Worm (Caenorhabditis elegans): ENCODE measurements around the gene gst-35.

DNA sequence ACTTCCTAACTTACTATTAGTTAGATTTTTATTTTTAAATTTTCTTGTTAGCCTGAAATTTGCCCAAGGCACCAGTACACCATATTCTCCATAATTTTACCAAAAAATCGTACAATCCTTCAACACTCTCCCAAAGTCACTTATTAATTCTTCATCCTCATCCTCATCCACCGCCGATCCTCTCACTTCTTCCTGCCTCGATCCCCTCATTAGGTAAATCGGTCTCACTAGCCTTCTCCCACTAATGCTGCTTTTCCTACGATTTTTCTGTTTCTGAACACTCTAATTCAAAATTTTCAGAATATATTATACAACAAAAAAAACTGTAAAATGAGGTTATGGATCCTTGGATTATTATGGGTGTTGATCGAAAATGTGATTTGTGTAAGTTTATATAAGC lies 49.3 kb downstream of the gst-35 start, which contains the start of gene Y53F4B.25:
- no peak for TF ChIP-seq ztf-11 (tag; optimal IDR thresholded peaks at IDR 0.05)
- no peak for TF ChIP-seq ceh-39 (tag; optimal IDR thresholded peaks at IDR 0.05)
- TF ChIP-seq lin-13 (tag; optimal IDR thresholded peaks at IDR 0.05): no peak
- no peak for TF ChIP-seq nhr-12 (tag; optimal IDR thresholded peaks at IDR 0.05)
- no peak for TF ChIP-seq unc-120 (tag; optimal IDR thresholded peaks at IDR 0.05; ENCODE audit: poor library complexity, severe bottlenecking)
- no peak for TF ChIP-seq unc-62 (GFP tag; optimal IDR thresholded peaks at IDR 0.05)
- no peak for TF ChIP-seq mep-1 (tag; optimal IDR thresholded peaks at IDR 0.05)
- TF ChIP-seq ham-2 (GFP tag; optimal IDR thresholded peaks at IDR 0.05): no peak
- no peak for TF ChIP-seq snpc-4 (tag; optimal IDR thresholded peaks at IDR 0.05)
- TF ChIP-seq tbx-8 (GFP tag; optimal IDR thresholded peaks at IDR 0.05): no peak
- no peak for TF ChIP-seq pha-4 (tag; optimal IDR thresholded peaks at IDR 0.05)
- TF ChIP-seq mls-2 (tag; optimal IDR thresholded peaks at IDR 0.05): no peak
